Worm (Caenorhabditis elegans): ENCODE measurements around the gene snt-3.

Gene snt-3

ce11 chrV:1317869-1318354 lies 52.9 kb downstream of the snt-3 start, which contains the start of gene F16B3.3:
F16B3.3 (minus strand) TSS chrV:1317919.
- TF ChIP-seq F13C5.2 (tag; optimal IDR thresholded peaks at IDR 0.05) (no peak), ama-1 (optimal IDR thresholded peaks at IDR 0.05) (no peak), ceh-36 (tag; optimal IDR thresholded peaks at IDR 0.05) (no peak), ets-7 (tag; optimal IDR thresholded peaks at IDR 0.05) (no peak), sea-1 (GFP tag; conservative IDR thresholded peaks at IDR 0.05) (no peak), pes-1 (GFP tag; IDR thresholded peaks at IDR 0.05) (no peak), tra-4 (tag; optimal IDR thresholded peaks at IDR 0.05) (no peak)

DNA sequence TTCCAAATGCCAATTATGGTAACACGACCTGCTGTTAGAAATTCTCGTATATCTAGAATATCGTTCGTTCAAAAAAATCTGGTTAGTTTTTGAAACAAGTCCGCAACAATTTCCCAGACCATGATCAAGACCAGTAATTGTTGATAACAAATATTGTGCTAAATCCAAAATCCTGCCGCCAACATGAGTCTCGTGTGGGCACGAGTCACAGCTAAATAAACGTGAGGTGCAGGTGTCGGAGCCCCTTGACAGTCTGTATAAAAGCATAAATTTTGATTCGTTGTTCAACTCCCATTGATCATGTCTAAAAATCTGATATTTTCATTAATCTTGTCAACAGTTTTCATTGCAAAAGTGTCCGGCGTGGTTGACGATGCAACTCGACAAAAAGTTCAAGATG lies 56.0 kb downstream of the snt-3 start, which contains the start of gene F16B3.2:
Gene F16B3.2, plus strand, starts transcription at position 301 of the 400 bp plus-strand sequence.
- no peak for TF ChIP-seq aly-1 (tag; optimal IDR thresholded peaks at IDR 0.05)
- TF ChIP-seq sea-1 (GFP tag; conservative IDR thresholded peaks at IDR 0.05): no peak
- no peak for TF ChIP-seq ceh-36 (tag; optimal IDR thresholded peaks at IDR 0.05)

DNA sequence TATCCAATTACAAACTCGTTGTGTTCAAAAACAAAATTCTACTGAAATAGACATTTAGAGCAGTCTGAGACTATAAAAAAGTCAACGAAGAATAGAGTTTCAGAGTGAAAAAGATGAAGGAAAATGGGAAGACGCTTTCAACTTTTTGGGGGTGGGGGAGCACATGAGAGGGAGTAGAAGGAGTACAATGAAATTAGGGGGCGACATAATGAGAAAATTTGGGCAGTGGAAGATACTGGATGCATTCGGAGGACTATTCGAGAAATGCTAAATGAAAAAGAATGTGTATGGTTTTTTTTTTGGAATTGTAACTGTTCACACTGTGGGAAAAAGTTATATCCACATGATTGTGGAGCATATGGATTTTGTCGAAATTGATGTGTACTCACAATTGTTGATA lies 57.5 kb downstream of the snt-3 start:
- TF ChIP-seq scrt-1 (GFP tag; IDR thresholded peaks at IDR 0.05): no peak
- TF ChIP-seq tbx-11 (GFP tag; IDR thresholded peaks at IDR 0.05): no peak
- no peak for TF ChIP-seq sea-1 (GFP tag; conservative IDR thresholded peaks at IDR 0.05)
- TF ChIP-seq F13C5.2 (tag; optimal IDR thresholded peaks at IDR 0.05): no peak
- no peak for TF ChIP-seq aly-1 (tag; optimal IDR thresholded peaks at IDR 0.05)
- no peak for TF ChIP-seq ama-1 (optimal IDR thresholded peaks at IDR 0.05)
- TF ChIP-seq tbx-37 (GFP tag; conservative IDR thresholded peaks at IDR 0.05): no peak
- no peak for TF ChIP-seq hnd-1 (tag; optimal IDR thresholded peaks at IDR 0.05)
- TF ChIP-seq B0310.2 (tag; optimal IDR thresholded peaks at IDR 0.05): no peak
- no peak for TF ChIP-seq ceh-13 (GFP tag; optimal IDR thresholded peaks at IDR 0.05)
- no peak for TF ChIP-seq hmbx-1 (tag; optimal IDR thresholded peaks at IDR 0.05)
- no peak for TF ChIP-seq pes-1 (GFP tag; IDR thresholded peaks at IDR 0.05)
- TF ChIP-seq tra-4 (tag; optimal IDR thresholded peaks at IDR 0.05): no peak
- no peak for TF ChIP-seq flt-1 (GFP tag; IDR thresholded peaks at IDR 0.05)
- TF ChIP-seq ets-7 (tag; optimal IDR thresholded peaks at IDR 0.05): no peak
- no peak for TF ChIP-seq ceh-36 (tag; optimal IDR thresholded peaks at IDR 0.05)
